Worm (Caenorhabditis elegans) whole organism, L4 larva: ENCODE measurements around the gene F58H1.5.

Experiments used
- Y105C5A.15 ChIP-seq: fragments of 200-800 bp; sonication (Bioruptor generic); IDR thresholded peaks from 2 replicates; pipeline ENCODE4 v1.3.6; 2022; ENCODE audit warnings: missing genetic modification characterization, missing compliant biosample characterization
- Y5F2A.4 ChIP-seq: fragments of 200-800 bp; sonication (Bioruptor generic); optimal IDR thresholded peaks from 2 replicates; lab custom pipeline; 2018; ENCODE audit warnings: mild to moderate bottlenecking, missing genetic modification characterization, missing compliant biosample characterization
- ZK546.5 ChIP-seq, 2 experiments: sonication (generic microtip); optimal IDR thresholded peaks; 2 replicates each; lab custom pipeline; 2017; ENCODE audit warnings: missing biosample characterization in 2 of 2, missing genetic modification characterization in 2 of 2
- ama-1 ChIP-seq: fragments of 150-350 bp; optimal IDR thresholded peaks from 2 replicates; lab custom pipeline; 2014; ENCODE audit warnings: inconsistent platforms, mixed read lengths
- ceh-20 ChIP-seq: fragments of 200-800 bp; sonication (Bioruptor generic); IDR thresholded peaks from 2 replicates; pipeline ENCODE4 v1.3.6; 2022; ENCODE audit warnings: missing genetic modification reagents, missing genetic modification characterization, missing compliant biosample characterization
- ceh-32 ChIP-seq: sonication (generic microtip); optimal IDR thresholded peaks from 2 replicates; lab custom pipeline; 2016; ENCODE audit warnings: mild to moderate bottlenecking, missing genetic modification characterization, missing compliant biosample characterization; ENCODE audit not compliant: poor library complexity
- ceh-44 ChIP-seq: fragments of 200-800 bp; sonication (Bioruptor generic); IDR thresholded peaks from 2 replicates; pipeline ENCODE4 v1.3.6; 2022; ENCODE audit warnings: missing genetic modification reagents, missing genetic modification characterization, missing compliant biosample characterization
- cey-2 ChIP-seq: sonication (generic microtip); optimal IDR thresholded peaks from 3 replicates; lab custom pipeline; 2017; ENCODE audit warnings: missing genetic modification characterization, mild to moderate bottlenecking, missing compliant biosample characterization, antibody characterized with exemption, borderline replicate concordance; ENCODE audit not compliant: insufficient read depth
- ctbp-1 ChIP-seq: fragments of 200-800 bp; sonication (Bioruptor generic); IDR thresholded peaks from 2 replicates; pipeline ENCODE4 v1.3.6; 2022; ENCODE audit warnings: missing genetic modification reagents, missing genetic modification characterization, missing compliant biosample characterization
- daf-12 ChIP-seq: fragments of 150-350 bp; optimal IDR thresholded peaks from 2 replicates; lab custom pipeline; 2014; ENCODE audit warnings: missing biosample characterization, missing genetic modification reagents, missing genetic modification characterization
- daf-16 ChIP-seq, 3 experiments: sonication (generic microtip); optimal IDR thresholded peaks; 2 replicates each; lab custom pipeline; 2016 to 2017; ENCODE audit warnings: missing genetic modification characterization in 3 of 3, missing genetic modification reagents in 3 of 3, mild to moderate bottlenecking in 2 of 3, missing compliant biosample characterization in 2 of 3, missing biosample characterization in 1 of 3, moderate library complexity in 1 of 3
- daf-19 ChIP-seq: fragments of 200-800 bp; sonication (Bioruptor generic); conservative IDR thresholded peaks from 2 replicates; pipeline ENCODE4 v1.3.6; 2022; ENCODE audit warnings: missing genetic modification characterization, missing compliant biosample characterization
- daf-8 ChIP-seq: fragments of 200-800 bp; sonication (Bioruptor generic); IDR thresholded peaks from 2 replicates; pipeline ENCODE4 v1.3.6; 2022; ENCODE audit warnings: missing genetic modification characterization, missing compliant biosample characterization
- dmd-8 ChIP-seq: fragments of 200-800 bp; sonication (Bioruptor generic); IDR thresholded peaks from 2 replicates; pipeline ENCODE4 v1.3.6; 2022; ENCODE audit warnings: missing genetic modification characterization, missing compliant biosample characterization
- dpl-1 ChIP-seq: fragments of 150-350 bp; optimal IDR thresholded peaks from 2 replicates; lab custom pipeline; 2014; ENCODE audit warnings: missing biosample characterization, missing genetic modification reagents, missing genetic modification characterization
- duxl-1 ChIP-seq: sonication (generic microtip); optimal IDR thresholded peaks from 2 replicates; lab custom pipeline; 2016; ENCODE audit warnings: mild to moderate bottlenecking, missing genetic modification characterization, moderate library complexity, missing compliant biosample characterization; ENCODE audit not compliant: poor library complexity
- dve-1 ChIP-seq: sonication (generic microtip); optimal IDR thresholded peaks from 2 replicates; lab custom pipeline; 2017; ENCODE audit warnings: antibody characterized with exemption, mild to moderate bottlenecking, missing genetic modification characterization, missing compliant biosample characterization; ENCODE audit not compliant: insufficient read depth
- egl-43 ChIP-seq: fragments of 200-800 bp; sonication (Bioruptor generic); IDR thresholded peaks from 2 replicates; pipeline ENCODE4 v1.3.6; 2022; ENCODE audit warnings: missing genetic modification reagents, missing genetic modification characterization, missing compliant biosample characterization
- fkh-10 ChIP-seq: fragments of 150-350 bp; optimal IDR thresholded peaks from 2 replicates; lab custom pipeline; 2014; ENCODE audit warnings: missing biosample characterization, missing genetic modification reagents, missing genetic modification characterization
- fos-1 ChIP-seq: fragments of 150-350 bp; optimal IDR thresholded peaks from 2 replicates; lab custom pipeline; 2014; ENCODE audit warnings: missing biosample characterization, missing genetic modification characterization
- hif-1 ChIP-seq, 2 experiments: sonication (generic microtip); optimal IDR thresholded peaks; 2 replicates each; lab custom pipeline; 2016 to 2017; ENCODE audit warnings: missing compliant biosample characterization in 2 of 2, missing genetic modification characterization in 2 of 2, missing genetic modification reagents in 2 of 2, missing genotype in 2 of 2, mild to moderate bottlenecking in 1 of 2
- hmg-1.1 ChIP-seq: fragments of 200-800 bp; sonication (Bioruptor generic); IDR thresholded peaks from 2 replicates; pipeline ENCODE4 v1.3.6; 2022; ENCODE audit warnings: missing genetic modification reagents, missing genetic modification characterization, missing compliant biosample characterization
- lim-7 ChIP-seq: fragments of 200-800 bp; sonication (Bioruptor generic); IDR thresholded peaks from 2 replicates; pipeline ENCODE4 v1.3.6; 2022; ENCODE audit warnings: missing genetic modification characterization, missing compliant biosample characterization
- lin-15B ChIP-seq: fragments of 150-350 bp; sonication (generic microtip); optimal IDR thresholded peaks from 3 replicates; lab custom pipeline; 2014; ENCODE audit warnings: missing biosample characterization, missing genetic modification characterization
- lin-29 ChIP-seq: fragments of 200-800 bp; sonication (Bioruptor generic); IDR thresholded peaks from 2 replicates; pipeline ENCODE4 v1.3.6; 2022; ENCODE audit warnings: missing genetic modification reagents, missing genetic modification characterization, missing compliant biosample characterization
- lin-38 ChIP-seq: fragments of 200-800 bp; sonication (Bioruptor generic); IDR thresholded peaks from 2 replicates; pipeline ENCODE4 v1.3.6; 2022; ENCODE audit warnings: missing genetic modification reagents, missing genetic modification characterization, missing compliant biosample characterization
- madf-5 ChIP-seq, 2 experiments: fragments of 200-800 bp; sonication (Bioruptor generic); IDR thresholded peaks; 2 replicates each; pipeline ENCODE4 v1.3.6; 2022; ENCODE audit warnings: missing compliant biosample characterization in 2 of 2, missing genetic modification characterization in 2 of 2
- nhr-10 ChIP-seq: fragments of 150-350 bp; optimal IDR thresholded peaks from 2 replicates; lab custom pipeline; 2014; ENCODE audit warnings: missing biosample characterization, missing genetic modification characterization
- nhr-102 ChIP-seq: sonication (generic microtip); optimal IDR thresholded peaks from 2 replicates; lab custom pipeline; 2016; ENCODE audit warnings: mild to moderate bottlenecking, missing genetic modification characterization, moderate library complexity, missing compliant biosample characterization
- nhr-237 ChIP-seq: sonication (generic microtip); optimal IDR thresholded peaks from 2 replicates; lab custom pipeline; 2017; ENCODE audit warnings: missing biosample characterization, missing genetic modification characterization
- nhr-28 ChIP-seq: fragments of 150-350 bp; optimal IDR thresholded peaks from 2 replicates; lab custom pipeline; 2014; ENCODE audit warnings: missing biosample characterization, missing genetic modification characterization
- nhr-42 ChIP-seq: fragments of 200-800 bp; sonication (Bioruptor generic); IDR thresholded peaks from 2 replicates; pipeline ENCODE4 v1.3.6; 2022; ENCODE audit warnings: missing genetic modification characterization, missing compliant biosample characterization
- nhr-48 ChIP-seq: sonication (generic microtip); optimal IDR thresholded peaks from 2 replicates; lab custom pipeline; 2016; ENCODE audit warnings: mild to moderate bottlenecking, missing genetic modification characterization, missing compliant biosample characterization
- nhr-76 ChIP-seq: fragments of 150-350 bp; optimal IDR thresholded peaks from 2 replicates; lab custom pipeline; 2014; ENCODE audit warnings: missing biosample characterization, missing genetic modification characterization
- pha-4 ChIP-seq, 2 experiments: fragments of 150-350 bp in 1 of 2; fragments of 200-800 bp in 1 of 2; sonication (Bioruptor generic) in 1 of 2; IDR thresholded peaks in 1 of 2; optimal IDR thresholded peaks in 1 of 2; 2 replicates each; pipeline versions ENCODE4 v1.3.6 to Lab custom; 2014 to 2022; ENCODE audit warnings: missing genetic modification characterization in 2 of 2, missing genetic modification reagents in 2 of 2, missing biosample characterization in 1 of 2, missing compliant biosample characterization in 1 of 2
- php-3 ChIP-seq: fragments of 200-800 bp; sonication (Bioruptor generic); IDR thresholded peaks from 2 replicates; pipeline ENCODE4 v1.3.6; 2022; ENCODE audit warnings: missing genetic modification reagents, missing genetic modification characterization, missing compliant biosample characterization
- rbr-2 ChIP-seq: sonication (generic microtip); optimal IDR thresholded peaks from 2 replicates; lab custom pipeline; 2016; ENCODE audit warnings: missing genotype, missing genetic modification characterization, missing compliant biosample characterization
- set-16 ChIP-seq: fragments of 200-800 bp; sonication (Bioruptor generic); IDR thresholded peaks from 2 replicates; pipeline ENCODE4 v1.3.6; 2022; ENCODE audit warnings: missing genetic modification reagents, missing genetic modification characterization, missing compliant biosample characterization
- skn-1 ChIP-seq: fragments of 150-350 bp; optimal IDR thresholded peaks from 2 replicates; lab custom pipeline; 2014; ENCODE audit warnings: missing biosample characterization, missing genetic modification characterization
- snpc-1.2 ChIP-seq: fragments of 200-800 bp; sonication (Bioruptor generic); IDR thresholded peaks from 2 replicates; pipeline ENCODE4 v1.3.6; 2022; ENCODE audit warnings: missing genetic modification reagents, missing genetic modification characterization, missing compliant biosample characterization
- snpc-4 ChIP-seq: fragments of 150-350 bp; optimal IDR thresholded peaks from 2 replicates; lab custom pipeline; 2014; ENCODE audit warnings: missing biosample characterization, missing genetic modification characterization
- spr-3 ChIP-seq: fragments of 200-800 bp; sonication (Bioruptor generic); optimal IDR thresholded peaks from 2 replicates; lab custom pipeline; 2018; ENCODE audit warnings: mild to moderate bottlenecking, missing genetic modification characterization, missing compliant biosample characterization
- tag-97 ChIP-seq: fragments of 200-800 bp; sonication (Bioruptor generic); IDR thresholded peaks from 2 replicates; pipeline ENCODE4 v1.3.6; 2022; ENCODE audit warnings: missing genetic modification characterization, missing compliant biosample characterization
- unc-39 ChIP-seq: sonication (generic microtip); optimal IDR thresholded peaks from 2 replicates; lab custom pipeline; 2017; ENCODE audit warnings: missing biosample characterization, missing genetic modification characterization
- zfp-2 ChIP-seq: sonication (generic microtip); optimal IDR thresholded peaks from 2 replicates; lab custom pipeline; 2016; ENCODE audit warnings: mild to moderate bottlenecking, missing genetic modification characterization, missing compliant biosample characterization
- zip-11 ChIP-seq: fragments of 200-800 bp; sonication (Bioruptor generic); IDR thresholded peaks from 2 replicates; pipeline ENCODE4 v1.3.6; 2022; ENCODE audit warnings: missing genetic modification characterization, missing compliant biosample characterization
- zip-2 ChIP-seq: fragments of 150-350 bp; optimal IDR thresholded peaks from 2 replicates; lab custom pipeline; 2014; ENCODE audit warnings: missing biosample characterization, missing genetic modification characterization
- ztf-11 ChIP-seq: fragments of 150-350 bp; optimal IDR thresholded peaks from 2 replicates; lab custom pipeline; 2014; ENCODE audit warnings: missing biosample characterization, missing genetic modification characterization
- ztf-7 ChIP-seq: fragments of 150-350 bp; optimal IDR thresholded peaks from 2 replicates; lab custom pipeline; 2014; ENCODE audit warnings: missing biosample characterization, missing genetic modification characterization

Gene F58H1.5

ce11 chrV:12001747-12002456, 43.7 kb downstream of the F58H1.5 start, which contains the start of gene gcy-33 (continued):
- peak; percentile 29 to 88 for TF ChIP-seq daf-16 (GFP tag; optimal IDR thresholded peaks at IDR 0.05; lab: Kevin White, UChicago)
- TF ChIP-seq daf-16 (tag; optimal IDR thresholded peaks at IDR 0.05; lab: Kevin White, UChicago) = peak; percentile 92
- no peak for TF ChIP-seq ama-1 (lab: Kevin White, UChicago)
- no peak for TF ChIP-seq fkh-10 (GFP tag; lab: Kevin White, UChicago)
- peak; percentile 73; the same call in 1 of the 2 replicates for TF ChIP-seq dmd-8 (GFP tag; lab: Robert Waterston, UW)
- TF ChIP-seq nhr-42 (GFP tag; lab: Robert Waterston, UW) = peak; percentile 77
- TF ChIP-seq zfp-2 (tag; lab: Kevin White, UChicago) = peak; percentile 67
- peak; percentile 84 for TF ChIP-seq ztf-7 (tag; lab: Kevin White, UChicago)
- peak; percentile 58 for TF ChIP-seq dpl-1
- peak; percentile 92 for TF ChIP-seq nhr-102
- no peak; the same call in 1 of the 2 replicates for TF ChIP-seq set-16 (GFP tag; lab: Robert Waterston, UW)
- TF ChIP-seq ctbp-1 (GFP tag; lab: Robert Waterston, UW) = peak; percentile 83
- no peak for TF ChIP-seq ztf-11 (tag; lab: Kevin White, UChicago)
- TF ChIP-seq dve-1 (tag; lab: Kevin White, UChicago) = peak; percentile 94
- no peak for TF ChIP-seq ZK546.5 (tag; optimal IDR thresholded peaks at IDR 0.05; lab: Kevin White, UChicago)
- peak; percentile 38 for TF ChIP-seq ceh-32 (tag; lab: Kevin White, UChicago)
- peak; percentile 75 for TF ChIP-seq zip-2
- TF ChIP-seq nhr-28 (tag; lab: Kevin White, UChicago) = peak; percentile 99
- TF ChIP-seq ceh-44 (GFP tag; lab: Robert Waterston, UW) = peak; percentile 86
- TF ChIP-seq rbr-2 = peak; percentile 86
- peak; percentile 93 for TF ChIP-seq duxl-1 (tag; lab: Kevin White, UChicago)
- TF ChIP-seq skn-1 (tag; lab: Kevin White, UChicago) = no peak
- peak; percentile 60 to 79; a peak in 2 of 4 replicates for TF ChIP-seq madf-5 (GFP tag; IDR thresholded peaks at IDR 0.05; lab: Robert Waterston, UW)
- TF ChIP-seq nhr-237 (tag; lab: Kevin White, UChicago) = no peak
- TF ChIP-seq Y105C5A.15 = peak; percentile 89
- peak; percentile 78 for TF ChIP-seq nhr-10 (tag; lab: Kevin White, UChicago)
- TF ChIP-seq snpc-1.2 = peak; percentile 89
- TF ChIP-seq cey-2 (tag; lab: Kevin White, UChicago) = no peak
- peak; percentile 93 for TF ChIP-seq lim-7
- peak; percentile 51 for TF ChIP-seq Y5F2A.4 (GFP tag; lab: Kevin White, UChicago)
- peak; percentile 20; the same call in 1 of the 2 replicates for TF ChIP-seq lin-29 (GFP tag; lab: Robert Waterston, UW)
- TF ChIP-seq pha-4 (GFP tag; IDR thresholded peaks at IDR 0.05; lab: Robert Waterston, UW) = peak; percentile 91
- no peak for TF ChIP-seq pha-4 (tag; optimal IDR thresholded peaks at IDR 0.05; lab: Kevin White, UChicago)
- peak; percentile 83 for TF ChIP-seq lin-38 (GFP tag; lab: Robert Waterston, UW)
- TF ChIP-seq tag-97 (GFP tag; lab: Robert Waterston, UW) = no peak
- TF ChIP-seq hif-1 (tag; optimal IDR thresholded peaks at IDR 0.05; lab: Kevin White, UChicago) = peak; percentile 11 to 64
- no peak for TF ChIP-seq daf-8 (GFP tag; lab: Robert Waterston, UW)
- peak; percentile 80 for TF ChIP-seq spr-3
- TF ChIP-seq nhr-48 = peak; percentile 86
- TF ChIP-seq zip-11 = 0 out of 2 replicates have a peak, but pooled peaks have one; percentile 34
- no peak for TF ChIP-seq nhr-76 (tag; lab: Kevin White, UChicago)
- TF ChIP-seq daf-12 (tag; lab: Kevin White, UChicago) = no peak
- no peak for TF ChIP-seq snpc-4 (tag; lab: Kevin White, UChicago)
- TF ChIP-seq hmg-1.1 (GFP tag; lab: Robert Waterston, UW) = peak; percentile 98
- no peak for TF ChIP-seq lin-15B
- TF ChIP-seq daf-19 = peak; percentile 84
- TF ChIP-seq egl-43 (GFP tag; lab: Robert Waterston, UW) = peak; percentile 97
- peak; percentile 73 for TF ChIP-seq ceh-20 (GFP tag; lab: Robert Waterston, UW)
- no peak for TF ChIP-seq fos-1 (tag; lab: Kevin White, UChicago)
- TF ChIP-seq unc-39 (tag; lab: Kevin White, UChicago) = no peak
- peak; percentile 93 for TF ChIP-seq php-3 (GFP tag; lab: Robert Waterston, UW)
